Worm (Caenorhabditis elegans): ENCODE data around the gene col-116.

- TF ChIP-seq elt-2 (tag; optimal IDR thresholded peaks at IDR 0.05) (no peak), npax-4 (tag; optimal IDR thresholded peaks at IDR 0.05) (no peak), nhr-11 (tag; optimal IDR thresholded peaks at IDR 0.05) (no peak), pax-1 (tag; optimal IDR thresholded peaks at IDR 0.05) (no peak), odd-2 (tag; optimal IDR thresholded peaks at IDR 0.05) (no peak), pat-9 (tag; optimal IDR thresholded peaks at IDR 0.05) (no peak), dmd-4 (tag; optimal IDR thresholded peaks at IDR 0.05; ENCODE audit: borderline replicate concordance) (no peak), pha-4 (tag; optimal IDR thresholded peaks at IDR 0.05) (no peak), unc-55 (GFP tag; optimal IDR thresholded peaks at IDR 0.05) (no peak), ama-1 (optimal IDR thresholded peaks at IDR 0.05) (no peak), fkh-10 (GFP tag; optimal IDR thresholded peaks at IDR 0.05) (no peak), pqm-1 (tag; optimal IDR thresholded peaks at IDR 0.05) (no peak), pag-3 (tag; optimal IDR thresholded peaks at IDR 0.05; ENCODE audit: borderline replicate concordance) (no peak)
These were observed 30.0 kb downstream of the col-116 start for ce11 chrIV:8385662-8386061.
